Worm (Caenorhabditis elegans): ENCODE results near the gene C55C3.6.

The C55C3.6 gene

ce11 chrIV:5659461-5659860, 23.5 kb upstream of the C55C3.6 start:
- TF ChIP-seq nfya-1 (tag; optimal IDR thresholded peaks at IDR 0.05): no peak
- peak; percentile 75 for TF ChIP-seq elt-2 (tag; optimal IDR thresholded peaks at IDR 0.05)

- TF ChIP-seq K09A11.1 (tag; optimal IDR thresholded peaks at IDR 0.05; ENCODE audit: insufficient read depth): no peak
- TF ChIP-seq unc-55 (GFP tag; optimal IDR thresholded peaks at IDR 0.05): no peak
- TF ChIP-seq ahr-1 (tag; optimal IDR thresholded peaks at IDR 0.05): no peak
- no peak for TF ChIP-seq unc-3 (GFP tag; conservative IDR thresholded peaks at IDR 0.05)
- no peak for TF ChIP-seq unc-3 (tag; optimal IDR thresholded peaks at IDR 0.05)
Measured at ce11 chrIV:5660239-5660638, 22.7 kb upstream of the C55C3.6 start, which contains the start of gene skn-1. Gene skn-1 (minus strand): TSS chrIV:5660384.

ce11 chrIV:5662073-5662472, 20.9 kb upstream of the C55C3.6 start:
- no peak for TF ChIP-seq madf-2 (tag; optimal IDR thresholded peaks at IDR 0.05)
- no peak for TF ChIP-seq rnt-1 (tag; optimal IDR thresholded peaks at IDR 0.05)
- no peak for TF ChIP-seq ceh-18 (tag; optimal IDR thresholded peaks at IDR 0.05)
- TF ChIP-seq ceh-6 (GFP tag; optimal IDR thresholded peaks at IDR 0.05): no peak
- TF ChIP-seq pha-2 (tag; optimal IDR thresholded peaks at IDR 0.05): no peak
- no peak for TF ChIP-seq nhr-232 (tag; optimal IDR thresholded peaks at IDR 0.05)
- no peak for TF ChIP-seq ama-1 (optimal IDR thresholded peaks at IDR 0.05)
- no peak for TF ChIP-seq ahr-1 (tag; optimal IDR thresholded peaks at IDR 0.05)
- no peak for TF ChIP-seq ceh-48 (tag; optimal IDR thresholded peaks at IDR 0.05)
- no peak for TF ChIP-seq che-1 (tag; optimal IDR thresholded peaks at IDR 0.05)
- no peak for TF ChIP-seq sox-2 (GFP tag; IDR thresholded peaks at IDR 0.05)
- no peak for TF ChIP-seq ceh-9 (tag; optimal IDR thresholded peaks at IDR 0.05)
- no peak for TF ChIP-seq elt-4 (tag; optimal IDR thresholded peaks at IDR 0.05)
- TF ChIP-seq ztf-16 (tag; optimal IDR thresholded peaks at IDR 0.05): no peak
- no peak for TF ChIP-seq nhr-11 (tag; optimal IDR thresholded peaks at IDR 0.05)
- no peak for TF ChIP-seq gmeb-2 (tag; optimal IDR thresholded peaks at IDR 0.05)
- TF ChIP-seq tbx-2 (tag; optimal IDR thresholded peaks at IDR 0.05): no peak

ce11 chrIV:5662886-5663285, 20.1 kb upstream of the C55C3.6 start:
- TF ChIP-seq ahr-1 (tag; optimal IDR thresholded peaks at IDR 0.05) (no peak), fkh-10 (GFP tag; optimal IDR thresholded peaks at IDR 0.05) (no peak), dve-1 (tag; optimal IDR thresholded peaks at IDR 0.05) (no peak), pha-4 (tag; optimal IDR thresholded peaks at IDR 0.05) (no peak), elt-2 (tag; optimal IDR thresholded peaks at IDR 0.05) (no peak), unc-86 (tag; optimal IDR thresholded peaks at IDR 0.05) (no peak), ceh-45 (GFP tag; IDR thresholded peaks at IDR 0.05) (no peak), tbx-7 (tag; optimal IDR thresholded peaks at IDR 0.05) (no peak), ceh-31 (tag; optimal IDR thresholded peaks at IDR 0.05) (no peak), ceh-22 (tag; optimal IDR thresholded peaks at IDR 0.05) (no peak), ceh-9 (tag; optimal IDR thresholded peaks at IDR 0.05) (no peak), hlh-15 (tag; optimal IDR thresholded peaks at IDR 0.05) (no peak), sox-2 (GFP tag; IDR thresholded peaks at IDR 0.05) (no peak), syd-9 (tag; optimal IDR thresholded peaks at IDR 0.05) (no peak), npax-4 (tag; optimal IDR thresholded peaks at IDR 0.05) (no peak), fax-1 (tag; optimal IDR thresholded peaks at IDR 0.05) (no peak), K02D7.2 (tag; optimal IDR thresholded peaks at IDR 0.05) (no peak), ceh-18 (tag; optimal IDR thresholded peaks at IDR 0.05) (no peak)

- no peak for TF ChIP-seq elt-4 (tag; optimal IDR thresholded peaks at IDR 0.05)
- TF ChIP-seq ceh-31 (tag; optimal IDR thresholded peaks at IDR 0.05): no peak
- no peak for TF ChIP-seq ztf-16 (tag; optimal IDR thresholded peaks at IDR 0.05)
- no peak for TF ChIP-seq pat-9 (tag; optimal IDR thresholded peaks at IDR 0.05)
- no peak for TF ChIP-seq pros-1 (tag; optimal IDR thresholded peaks at IDR 0.05)
- TF ChIP-seq T23F11.4 (GFP tag; optimal IDR thresholded peaks at IDR 0.05): no peak
- no peak for TF ChIP-seq unc-55 (GFP tag; optimal IDR thresholded peaks at IDR 0.05)
- TF ChIP-seq mec-3 (tag; optimal IDR thresholded peaks at IDR 0.05; ENCODE audit: borderline replicate concordance): no peak
- no peak for TF ChIP-seq unc-3 (GFP tag; conservative IDR thresholded peaks at IDR 0.05)
- no peak for TF ChIP-seq unc-3 (tag; optimal IDR thresholded peaks at IDR 0.05)
- TF ChIP-seq sox-4 (tag; optimal IDR thresholded peaks at IDR 0.05): no peak
- TF ChIP-seq dve-1 (tag; optimal IDR thresholded peaks at IDR 0.05): no peak
- TF ChIP-seq pha-2 (tag; optimal IDR thresholded peaks at IDR 0.05): no peak
- no peak for TF ChIP-seq ceh-19 (GFP tag; optimal IDR thresholded peaks at IDR 0.05)
- no peak for TF ChIP-seq ceh-6 (GFP tag; optimal IDR thresholded peaks at IDR 0.05)
Measured at ce11 chrIV:5664375-5665004, 18.5 kb upstream of the C55C3.6 start, which contains the start of gene bec-1. Gene bec-1 (minus strand): TSS chrIV:5664425.

All from whole organism, late embryonic.